Worm (Caenorhabditis elegans) whole organism, young adult: Measurements from ENCODE around the gene C06E7.4.

Source experiments
- B0336.3 ChIP-seq: fragments of 200-800 bp; sonication (Bioruptor generic); IDR thresholded peaks from 2 replicates; pipeline ENCODE4 v1.3.6; 2022; ENCODE audit warnings: missing genetic modification characterization, missing compliant biosample characterization
- Y79H2A.3 ChIP-seq: fragments of 200-800 bp; sonication (Bioruptor generic); conservative IDR thresholded peaks from 2 replicates; pipeline ENCODE4 v1.3.6; 2022; ENCODE audit warnings: missing genetic modification reagents, missing genetic modification characterization, missing compliant biosample characterization
- ama-1 ChIP-seq, 3 experiments: fragments of 150-350 bp in 1 of 3; sonication (generic microtip) in 2 of 3; optimal IDR thresholded peaks; 2 replicates each; lab custom pipeline; 2014 to 2018; ENCODE audit warnings: missing biosample characterization in 2 of 3, missing genetic modification characterization in 2 of 3, missing genetic modification reagents in 2 of 3
- efl-1 ChIP-seq: fragments of 150-350 bp; optimal IDR thresholded peaks from 2 replicates; lab custom pipeline; 2014; ENCODE audit warnings: missing biosample characterization, missing genetic modification reagents, missing genetic modification characterization

ce11 chrIV:5860762-5861161 is 986 bp upstream of the C06E7.4 start:
- TF ChIP-seq Y79H2A.3 (GFP tag; lab: Robert Waterston, UW) (no peak), B0336.3 (GFP tag; lab: Robert Waterston, UW) (no peak), efl-1 (no peak), ama-1 (optimal IDR thresholded peaks at IDR 0.05; lab: Kevin White, UChicago) (no peak), ama-1 (GFP tag; optimal IDR thresholded peaks at IDR 0.05; lab: Kevin White, UChicago) (no peak)
